Worm (Caenorhabditis elegans) whole organism, L4 larva: ENCODE results near the gene smoc-1.

ENCODE experiments used
- D1046.2 ChIP-seq: fragments of 200-800 bp; sonication (Bioruptor generic); IDR thresholded peaks from 2 replicates; pipeline ENCODE4 v1.3.6; 2022; ENCODE audit warnings: missing genetic modification characterization, missing compliant biosample characterization
- F44E2.7 ChIP-seq: fragments of 200-800 bp; sonication (Bioruptor generic); IDR thresholded peaks from 2 replicates; pipeline ENCODE4 v2.1.2; 2022; ENCODE audit warnings: missing genetic modification characterization, missing compliant biosample characterization
- Y48G9A.11 ChIP-seq: fragments of 200-800 bp; sonication (Bioruptor generic); IDR thresholded peaks from 2 replicates; pipeline ENCODE4 v1.3.6; 2022; ENCODE audit warnings: missing genetic modification reagents, missing genetic modification characterization, missing compliant biosample characterization
- aha-1 ChIP-seq: fragments of 150-350 bp; peaks from one replicate; lab custom pipeline; 2014; ENCODE audit warnings: missing biosample characterization, missing genetic modification characterization
- aly-2 ChIP-seq: sonication (generic microtip); optimal IDR thresholded peaks from 2 replicates; lab custom pipeline; 2018; ENCODE audit warnings: missing biosample characterization, missing genetic modification characterization
- ceh-44 ChIP-seq: fragments of 200-800 bp; sonication (Bioruptor generic); IDR thresholded peaks from 2 replicates; pipeline ENCODE4 v1.3.6; 2022; ENCODE audit warnings: missing genetic modification reagents, missing genetic modification characterization, missing compliant biosample characterization
- daf-12 ChIP-seq: fragments of 150-350 bp; optimal IDR thresholded peaks from 2 replicates; lab custom pipeline; 2014; ENCODE audit warnings: missing biosample characterization, missing genetic modification reagents, missing genetic modification characterization
- daf-16 ChIP-seq, 3 experiments: sonication (generic microtip); optimal IDR thresholded peaks; 2 replicates each; lab custom pipeline; 2016 to 2017; ENCODE audit warnings: missing genetic modification characterization in 3 of 3, missing genetic modification reagents in 3 of 3, mild to moderate bottlenecking in 2 of 3, missing compliant biosample characterization in 2 of 3, missing biosample characterization in 1 of 3, moderate library complexity in 1 of 3
- duxl-1 ChIP-seq: sonication (generic microtip); optimal IDR thresholded peaks from 2 replicates; lab custom pipeline; 2016; ENCODE audit warnings: mild to moderate bottlenecking, missing genetic modification characterization, moderate library complexity, missing compliant biosample characterization; ENCODE audit not compliant: poor library complexity
- dve-1 ChIP-seq: sonication (generic microtip); optimal IDR thresholded peaks from 2 replicates; lab custom pipeline; 2017; ENCODE audit warnings: antibody characterized with exemption, mild to moderate bottlenecking, missing genetic modification characterization, missing compliant biosample characterization; ENCODE audit not compliant: insufficient read depth
- egl-27 ChIP-seq: sonication (generic microtip); optimal IDR thresholded peaks from 3 replicates; lab custom pipeline; 2017; ENCODE audit warnings: missing biosample characterization, missing genetic modification reagents, missing genetic modification characterization
- fkh-10 ChIP-seq: fragments of 150-350 bp; optimal IDR thresholded peaks from 2 replicates; lab custom pipeline; 2014; ENCODE audit warnings: missing biosample characterization, missing genetic modification reagents, missing genetic modification characterization
- hif-1 ChIP-seq, 2 experiments: sonication (generic microtip); optimal IDR thresholded peaks; 2 replicates each; lab custom pipeline; 2016 to 2017; ENCODE audit warnings: missing compliant biosample characterization in 2 of 2, missing genetic modification characterization in 2 of 2, missing genetic modification reagents in 2 of 2, missing genotype in 2 of 2, mild to moderate bottlenecking in 1 of 2
- hlh-11 ChIP-seq: fragments of 200-800 bp; sonication (Bioruptor generic); optimal IDR thresholded peaks from 2 replicates; lab custom pipeline; 2018; ENCODE audit warnings: mild to moderate bottlenecking, missing genetic modification characterization, missing compliant biosample characterization
- lin-1 ChIP-seq: fragments of 200-800 bp; sonication (Bioruptor generic); IDR thresholded peaks from 2 replicates; pipeline ENCODE4 v1.3.6; 2022; ENCODE audit warnings: missing genetic modification reagents, missing genetic modification characterization, missing compliant biosample characterization
- lin-29 ChIP-seq: fragments of 200-800 bp; sonication (Bioruptor generic); IDR thresholded peaks from 2 replicates; pipeline ENCODE4 v1.3.6; 2022; ENCODE audit warnings: missing genetic modification reagents, missing genetic modification characterization, missing compliant biosample characterization
- lin-38 ChIP-seq: fragments of 200-800 bp; sonication (Bioruptor generic); IDR thresholded peaks from 2 replicates; pipeline ENCODE4 v1.3.6; 2022; ENCODE audit warnings: missing genetic modification reagents, missing genetic modification characterization, missing compliant biosample characterization
- lir-3 ChIP-seq: sonication (generic microtip); optimal IDR thresholded peaks from 2 replicates; lab custom pipeline; 2016; ENCODE audit warnings: mild to moderate bottlenecking, missing genetic modification characterization, missing compliant biosample characterization
- lsy-2 ChIP-seq, 2 experiments: fragments of 150-350 bp in 1 of 2; sonication (generic microtip) in 1 of 2; optimal IDR thresholded peaks; 2 replicates each; lab custom pipeline; 2014 to 2017; ENCODE audit warnings: missing biosample characterization in 2 of 2, missing genetic modification characterization in 2 of 2
- madf-5 ChIP-seq, 2 experiments: fragments of 200-800 bp; sonication (Bioruptor generic); IDR thresholded peaks; 2 replicates each; pipeline ENCODE4 v1.3.6; 2022; ENCODE audit warnings: missing compliant biosample characterization in 2 of 2, missing genetic modification characterization in 2 of 2
- madf-9 ChIP-seq: fragments of 200-800 bp; sonication (Bioruptor generic); conservative IDR thresholded peaks from 2 replicates; pipeline ENCODE4 v1.3.6; 2022; ENCODE audit warnings: missing genetic modification reagents, missing genetic modification characterization, missing compliant biosample characterization
- mep-1 ChIP-seq: fragments of 150-350 bp; sonication (generic microtip); optimal IDR thresholded peaks from 3 replicates; lab custom pipeline; 2014; ENCODE audit warnings: missing biosample characterization, missing genetic modification characterization
- mxl-3 ChIP-seq: fragments of 200-800 bp; sonication (Bioruptor generic); optimal IDR thresholded peaks from 2 replicates; lab custom pipeline; 2018; ENCODE audit warnings: mild to moderate bottlenecking, missing genetic modification characterization, missing compliant biosample characterization
- nhr-11 ChIP-seq: fragments of 150-350 bp; optimal IDR thresholded peaks from 2 replicates; lab custom pipeline; 2014; ENCODE audit warnings: missing biosample characterization, missing genetic modification characterization
- nhr-111 ChIP-seq: fragments of 200-800 bp; sonication (Bioruptor generic); optimal IDR thresholded peaks from 2 replicates; lab custom pipeline; 2018; ENCODE audit warnings: mild to moderate bottlenecking, missing genetic modification characterization, missing compliant biosample characterization
- nhr-237 ChIP-seq: sonication (generic microtip); optimal IDR thresholded peaks from 2 replicates; lab custom pipeline; 2017; ENCODE audit warnings: missing biosample characterization, missing genetic modification characterization
- nhr-77 ChIP-seq: fragments of 150-350 bp; optimal IDR thresholded peaks from 2 replicates; lab custom pipeline; 2014; ENCODE audit warnings: missing biosample characterization, missing genetic modification characterization
- pha-4 ChIP-seq, 2 experiments: fragments of 150-350 bp in 1 of 2; fragments of 200-800 bp in 1 of 2; sonication (Bioruptor generic) in 1 of 2; IDR thresholded peaks in 1 of 2; optimal IDR thresholded peaks in 1 of 2; 2 replicates each; pipeline versions ENCODE4 v1.3.6 to Lab custom; 2014 to 2022; ENCODE audit warnings: missing genetic modification characterization in 2 of 2, missing genetic modification reagents in 2 of 2, missing biosample characterization in 1 of 2, missing compliant biosample characterization in 1 of 2
- pqm-1 ChIP-seq: sonication (generic microtip); optimal IDR thresholded peaks from 2 replicates; lab custom pipeline; 2017; ENCODE audit warnings: missing biosample characterization, missing genetic modification characterization
- saeg-2 ChIP-seq: fragments of 200-800 bp; sonication (Bioruptor generic); IDR thresholded peaks from 2 replicates; pipeline ENCODE4 v1.3.6; 2022; ENCODE audit warnings: missing genetic modification reagents, missing genetic modification characterization, missing compliant biosample characterization
- sdz-12 ChIP-seq: fragments of 200-800 bp; sonication (Bioruptor generic); optimal IDR thresholded peaks from 2 replicates; lab custom pipeline; 2018; ENCODE audit warnings: mild to moderate bottlenecking, missing genetic modification characterization, missing compliant biosample characterization
- skn-1 ChIP-seq: fragments of 150-350 bp; optimal IDR thresholded peaks from 2 replicates; lab custom pipeline; 2014; ENCODE audit warnings: missing biosample characterization, missing genetic modification characterization
- snpc-4 ChIP-seq: fragments of 150-350 bp; optimal IDR thresholded peaks from 2 replicates; lab custom pipeline; 2014; ENCODE audit warnings: missing biosample characterization, missing genetic modification characterization
- unc-62 ChIP-seq, 3 experiments: fragments of 150-350 bp in 1 of 3; sonication (generic microtip); optimal IDR thresholded peaks in 2 of 3; peaks in 1 of 3; 1 replicate in 1 of 3; 2 replicates in 2 of 3; lab custom pipeline; 2014 to 2017; ENCODE audit warnings: missing biosample characterization in 3 of 3, missing genetic modification characterization in 3 of 3, missing genetic modification reagents in 3 of 3, missing genotype in 1 of 3

The smoc-1 gene

ce11 chrV:11782809-11783440 lies 25.5 kb downstream of the smoc-1 start, which contains the start of gene F55A11.11 (continued):
- TF ChIP-seq hlh-11 (tag; lab: Kevin White, UChicago) (peak; percentile 73), hif-1 (tag; optimal IDR thresholded peaks at IDR 0.05; lab: Kevin White, UChicago) (peak; percentile 57 to 80), mep-1 (tag; lab: Kevin White, UChicago) (peak; percentile 83), daf-16 (GFP tag; optimal IDR thresholded peaks at IDR 0.05; lab: Kevin White, UChicago) (peak; percentile 77 to 97), daf-16 (tag; optimal IDR thresholded peaks at IDR 0.05; lab: Kevin White, UChicago) (peak; percentile 71), nhr-111 (GFP tag; lab: Kevin White, UChicago) (peak; percentile 90), mxl-3 (GFP tag; lab: Kevin White, UChicago) (peak; percentile 87), egl-27 (tag; lab: Kevin White, UChicago) (no peak), fkh-10 (GFP tag; lab: Kevin White, UChicago) (no peak), daf-12 (tag; lab: Kevin White, UChicago) (no peak), aly-2 (no peak), F44E2.7 (GFP tag; lab: Robert Waterston, UW) (peak; percentile 98), lin-1 (peak; percentile 95), nhr-11 (peak; percentile 58), snpc-4 (no peak), pha-4 (GFP tag; IDR thresholded peaks at IDR 0.05; lab: Robert Waterston, UW) (peak; percentile 97), pha-4 (tag; optimal IDR thresholded peaks at IDR 0.05; lab: Kevin White, UChicago) (no peak), pqm-1 (tag; lab: Kevin White, UChicago) (no peak)

- no peak for TF ChIP-seq madf-5 (GFP tag; IDR thresholded peaks at IDR 0.05; lab: Robert Waterston, UW)
- TF ChIP-seq skn-1 (tag; lab: Kevin White, UChicago) = no peak
- no peak for TF ChIP-seq egl-27 (tag; lab: Kevin White, UChicago)
- no peak for TF ChIP-seq sdz-12
- TF ChIP-seq nhr-237 (tag; lab: Kevin White, UChicago) = no peak
- TF ChIP-seq Y48G9A.11 (GFP tag; lab: Robert Waterston, UW) = no peak
- TF ChIP-seq nhr-111 (GFP tag; lab: Kevin White, UChicago) = no peak
- TF ChIP-seq lsy-2 (tag; optimal IDR thresholded peaks at IDR 0.05; lab: Kevin White, UChicago) = no peak
- TF ChIP-seq ceh-44 = no peak
- no peak for TF ChIP-seq D1046.2 (GFP tag; lab: Robert Waterston, UW)
- TF ChIP-seq lin-29 = no peak
- TF ChIP-seq duxl-1 (tag; lab: Kevin White, UChicago) = no peak
- no peak for TF ChIP-seq dve-1 (tag; lab: Kevin White, UChicago)
- TF ChIP-seq nhr-77 (tag; lab: Kevin White, UChicago) = no peak
- no peak for TF ChIP-seq madf-9 (GFP tag; lab: Robert Waterston, UW)
- TF ChIP-seq daf-12 (tag; lab: Kevin White, UChicago) = no peak
- TF ChIP-seq mxl-3 (GFP tag; lab: Kevin White, UChicago) = no peak
These were observed 29.8 kb downstream of the smoc-1 start, which contains the start of gene F55A11.7 for ce11 chrV:11787258-11787657. Gene F55A11.7 (minus strand): TSS chrV:11787443.

DNA sequence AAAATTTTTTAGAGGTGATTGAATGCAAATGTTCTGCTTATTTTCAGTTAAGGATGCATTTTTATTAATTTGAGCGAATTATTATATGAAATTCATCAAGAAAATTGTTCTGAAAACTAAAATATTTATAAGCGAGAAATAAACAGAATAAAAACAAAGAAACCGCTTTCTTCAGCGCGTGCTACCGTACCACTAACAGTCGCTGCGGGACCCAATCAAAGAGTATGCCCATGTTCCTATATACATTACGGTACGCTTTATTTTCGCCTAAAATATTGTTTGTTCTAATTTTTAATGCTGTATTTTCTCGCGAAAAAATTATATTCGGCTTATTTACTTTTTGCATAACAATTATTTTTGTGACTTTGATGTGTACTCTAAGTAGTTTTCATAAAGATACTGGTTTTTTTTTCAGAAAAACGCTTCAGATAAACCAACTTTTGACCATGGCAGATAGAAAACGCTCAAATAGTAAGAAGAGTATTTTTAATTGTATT lies 30.3 kb downstream of the smoc-1 start, which contains the start of gene F55A11.8:
F55A11.8 (plus strand) TSS at position 447 of the 497 bp plus-strand sequence.
- 0 out of 2 replicates have a peak, but pooled peaks have one; percentile 17 for TF ChIP-seq lin-38 (GFP tag; lab: Robert Waterston, UW)
- TF ChIP-seq lir-3 = no peak

- TF ChIP-seq saeg-2 (no peak), aha-1 (tag; lab: Kevin White, UChicago) (peak; percentile 11), unc-62 (GFP tag; optimal IDR thresholded peaks at IDR 0.05 in 1 of 2; lab: Kevin White, UChicago) (peak in 1 of 2 experiments; percentile 97), unc-62 (tag; optimal IDR thresholded peaks at IDR 0.05; lab: Kevin White, UChicago) (no peak)
These were observed 32.0 kb downstream of the smoc-1 start, which contains the start of gene D2023.1 for ce11 chrV:11789474-11789873. Gene D2023.1 (plus strand): TSS chrV:11789550.
